Worm (Caenorhabditis elegans) whole organism, early embryonic: ENCODE measurements around the gene eng-1.

ENCODE experiments used
- B0310.2 ChIP-seq: sonication (generic microtip); optimal IDR thresholded peaks from 2 replicates; lab custom pipeline; 2016; ENCODE audit warnings: mild to moderate bottlenecking, missing genetic modification characterization, missing compliant biosample characterization
- F13C5.2 ChIP-seq: sonication (generic microtip); optimal IDR thresholded peaks from 2 replicates; lab custom pipeline; 2017; ENCODE audit warnings: mild to moderate bottlenecking, missing genetic modification characterization, inconsistent platforms, missing compliant biosample characterization
- aly-1 ChIP-seq: sonication (generic microtip); optimal IDR thresholded peaks from 2 replicates; lab custom pipeline; 2016; ENCODE audit warnings: missing genetic modification characterization, missing compliant biosample characterization
- ama-1 ChIP-seq: fragments of 150-350 bp; optimal IDR thresholded peaks from 2 replicates; lab custom pipeline; 2014
- ceh-13 ChIP-seq: fragments of 200-800 bp; sonication (Bioruptor generic); optimal IDR thresholded peaks from 2 replicates; lab custom pipeline; 2018; ENCODE audit warnings: mild to moderate bottlenecking, missing genetic modification characterization, missing compliant biosample characterization
- ceh-36 ChIP-seq: sonication (generic microtip); optimal IDR thresholded peaks from 2 replicates; lab custom pipeline; 2016; ENCODE audit warnings: missing genetic modification characterization, inconsistent platforms, missing compliant biosample characterization
- ets-7 ChIP-seq: sonication (generic microtip); optimal IDR thresholded peaks from 2 replicates; lab custom pipeline; 2016; ENCODE audit warnings: missing genotype, missing genetic modification characterization, missing compliant biosample characterization
- flt-1 ChIP-seq: fragments of 200-800 bp; sonication (Bioruptor generic); IDR thresholded peaks from 2 replicates; pipeline ENCODE4 v1.3.6; 2022; ENCODE audit warnings: missing genetic modification characterization, missing compliant biosample characterization
- hmbx-1 ChIP-seq: sonication (generic microtip); optimal IDR thresholded peaks from 2 replicates; lab custom pipeline; 2016; ENCODE audit warnings: mild to moderate bottlenecking, missing genetic modification characterization, missing compliant biosample characterization
- hmg-4 ChIP-seq: fragments of 200-800 bp; sonication (Bioruptor generic); optimal IDR thresholded peaks from 2 replicates; lab custom pipeline; 2018; ENCODE audit warnings: mild to moderate bottlenecking, missing genetic modification characterization, missing compliant biosample characterization
- hnd-1 ChIP-seq: sonication (generic microtip); optimal IDR thresholded peaks from 2 replicates; lab custom pipeline; 2016; ENCODE audit warnings: missing genetic modification characterization, missing compliant biosample characterization
- pes-1 ChIP-seq: fragments of 200-800 bp; sonication (Bioruptor generic); IDR thresholded peaks from 2 replicates; pipeline ENCODE4 v1.3.6; 2022; ENCODE audit warnings: missing genetic modification reagents, missing genetic modification characterization, missing compliant biosample characterization
- scrt-1 ChIP-seq: fragments of 200-800 bp; sonication (Bioruptor generic); IDR thresholded peaks from 2 replicates; pipeline ENCODE4 v1.3.6; 2022; ENCODE audit warnings: missing genetic modification characterization, missing compliant biosample characterization
- sea-1 ChIP-seq: fragments of 200-800 bp; sonication (Bioruptor generic); conservative IDR thresholded peaks from 2 replicates; pipeline ENCODE4 v1.3.6; 2022; ENCODE audit warnings: missing genetic modification characterization, missing compliant biosample characterization
- tbx-11 ChIP-seq: fragments of 200-800 bp; sonication (Bioruptor generic); IDR thresholded peaks from 2 replicates; pipeline ENCODE4 v1.3.6; 2022; ENCODE audit warnings: missing genetic modification characterization, missing compliant biosample characterization
- tbx-37 ChIP-seq: fragments of 200-800 bp; sonication (Bioruptor generic); conservative IDR thresholded peaks from 2 replicates; pipeline ENCODE4 v1.3.6; 2022; ENCODE audit warnings: missing genetic modification reagents, missing genetic modification characterization, missing compliant biosample characterization
- tra-4 ChIP-seq: sonication (generic microtip); optimal IDR thresholded peaks from 2 replicates; lab custom pipeline; 2017; ENCODE audit warnings: missing genetic modification characterization, missing compliant biosample characterization

Gene eng-1

ce11 chrIII:5840815-5841573 is 27.3 kb downstream of the eng-1 start:
- TF ChIP-seq ceh-36 (tag; lab: Kevin White, UChicago) (no peak), ceh-13 (no peak), aly-1 (tag; lab: Kevin White, UChicago) (no peak), tbx-11 (GFP tag; lab: Robert Waterston, UW) (no peak), hnd-1 (tag; lab: Kevin White, UChicago) (no peak), hmg-4 (GFP tag; lab: Kevin White, UChicago) (no peak), pes-1 (GFP tag; lab: Robert Waterston, UW) (no peak), ama-1 (lab: Kevin White, UChicago) (no peak), tra-4 (tag; lab: Kevin White, UChicago) (no peak), flt-1 (no peak), hmbx-1 (tag; lab: Kevin White, UChicago) (no peak), tbx-37 (no peak), scrt-1 (GFP tag; lab: Robert Waterston, UW) (no peak)

DNA sequence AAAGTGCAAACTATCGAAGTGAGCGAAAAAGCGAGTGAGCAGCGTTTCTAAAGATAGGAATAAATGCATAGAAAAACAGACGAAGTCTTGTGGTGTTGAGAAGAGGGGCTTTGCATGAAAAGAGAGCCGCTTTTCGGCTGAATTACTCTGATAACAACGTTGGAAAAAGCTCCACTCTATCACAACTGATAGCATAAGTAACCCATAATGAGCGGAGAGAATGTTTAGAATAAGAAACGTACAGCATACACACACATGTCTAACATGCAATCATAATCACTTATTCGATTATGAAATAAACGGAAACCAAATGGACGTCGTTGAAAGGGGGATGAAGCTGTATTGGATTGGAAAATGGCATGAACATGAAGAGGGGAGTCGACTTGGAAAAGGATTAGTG is 28.0 kb downstream of the eng-1 start:
- no peak for TF ChIP-seq ets-7 (tag; lab: Kevin White, UChicago)
- TF ChIP-seq scrt-1 (GFP tag; lab: Robert Waterston, UW), result no peak
- no peak for TF ChIP-seq ceh-36 (tag; lab: Kevin White, UChicago)
- no peak for TF ChIP-seq B0310.2 (tag; lab: Kevin White, UChicago)
- no peak for TF ChIP-seq tbx-37
- no peak for TF ChIP-seq tra-4 (tag; lab: Kevin White, UChicago)
- no peak for TF ChIP-seq ceh-13
- no peak for TF ChIP-seq pes-1 (GFP tag; lab: Robert Waterston, UW)
- no peak for TF ChIP-seq sea-1 (GFP tag; lab: Robert Waterston, UW)
- TF ChIP-seq hmg-4 (GFP tag; lab: Kevin White, UChicago), result no peak
- no peak for TF ChIP-seq ama-1 (lab: Kevin White, UChicago)
- no peak for TF ChIP-seq flt-1

DNA sequence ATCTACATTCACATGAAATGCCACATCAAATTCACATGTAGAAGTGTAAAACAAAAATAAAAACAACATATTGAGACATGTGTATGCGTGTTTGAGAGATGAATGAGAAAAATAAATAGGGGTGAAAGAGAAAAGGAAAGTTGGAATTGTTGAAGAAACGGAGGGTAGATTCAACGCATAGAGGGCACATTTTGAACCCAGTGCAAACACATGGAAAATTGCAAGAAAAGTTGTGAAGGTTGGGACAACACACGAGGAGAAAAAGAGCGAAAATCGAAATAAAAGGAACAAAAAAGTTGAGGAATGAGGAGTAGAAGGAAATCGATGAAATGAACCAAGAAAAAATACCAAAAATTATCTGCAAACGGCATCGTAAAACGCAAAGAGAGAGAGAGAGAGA is 28.7 kb downstream of the eng-1 start:
- TF ChIP-seq hmbx-1 (tag; lab: Kevin White, UChicago) (no peak), tra-4 (tag; lab: Kevin White, UChicago) (no peak), pes-1 (GFP tag; lab: Robert Waterston, UW) (no peak), B0310.2 (tag; lab: Kevin White, UChicago) (no peak), tbx-11 (GFP tag; lab: Robert Waterston, UW) (no peak), tbx-37 (no peak), aly-1 (tag; lab: Kevin White, UChicago) (no peak), scrt-1 (GFP tag; lab: Robert Waterston, UW) (no peak), flt-1 (no peak), hnd-1 (tag; lab: Kevin White, UChicago) (no peak), ama-1 (lab: Kevin White, UChicago) (no peak), ceh-13 (no peak), ets-7 (tag; lab: Kevin White, UChicago) (no peak), sea-1 (GFP tag; lab: Robert Waterston, UW) (no peak)

ce11 chrIII:5839147-5839546 is 29.2 kb downstream of the eng-1 start:
- no peak for TF ChIP-seq pes-1 (GFP tag; lab: Robert Waterston, UW)
- no peak for TF ChIP-seq aly-1 (tag; lab: Kevin White, UChicago)

ce11 chrIII:5838159-5839046 is 29.9 kb downstream of the eng-1 start:
- TF ChIP-seq tbx-11 (GFP tag; lab: Robert Waterston, UW) (no peak), ceh-36 (tag; lab: Kevin White, UChicago) (no peak), hmbx-1 (tag; lab: Kevin White, UChicago) (no peak), pes-1 (GFP tag; lab: Robert Waterston, UW) (no peak), tra-4 (tag; lab: Kevin White, UChicago) (no peak), tbx-37 (no peak), B0310.2 (tag; lab: Kevin White, UChicago) (no peak), aly-1 (tag; lab: Kevin White, UChicago) (no peak), flt-1 (no peak), F13C5.2 (no peak), ama-1 (lab: Kevin White, UChicago) (no peak), hnd-1 (tag; lab: Kevin White, UChicago) (no peak), ets-7 (tag; lab: Kevin White, UChicago) (no peak)

- no peak for TF ChIP-seq ama-1 (lab: Kevin White, UChicago)
Measured at ce11 chrIII:5836816-5837215, 31.5 kb downstream of the eng-1 start, which contains the start of gene W04D12.1. TSS of gene W04D12.1 (plus strand) at chrIII:5836926.

DNA sequence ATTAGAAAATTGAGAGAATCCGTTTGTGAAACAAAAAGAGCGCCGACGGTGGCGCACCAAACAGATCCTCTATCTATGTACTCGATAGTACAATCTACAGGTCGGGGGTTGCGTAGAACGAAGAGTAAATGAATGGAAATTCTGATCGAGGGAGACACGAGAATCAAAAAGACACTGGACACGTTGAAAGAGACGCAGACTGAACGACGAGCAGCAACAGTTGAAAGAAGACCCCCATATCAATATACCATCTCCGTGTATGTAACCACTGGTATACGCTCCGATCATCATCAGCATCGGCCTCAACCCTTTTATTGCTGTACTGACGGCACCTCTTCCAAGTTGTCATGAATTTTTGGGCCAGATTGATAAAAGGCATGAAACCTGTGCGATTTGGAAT is 32.0 kb downstream of the eng-1 start:
- no peak for TF ChIP-seq tbx-37
- TF ChIP-seq tbx-11 (GFP tag; lab: Robert Waterston, UW), result no peak
